Worm (Caenorhabditis elegans) whole organism, young adult: ENCODE results near the gene eas-1.

Source experiments
- F10E7.11 ChIP-seq: sonication (generic microtip); optimal IDR thresholded peaks from 2 replicates; lab custom pipeline; 2017; ENCODE audit warnings: mild to moderate bottlenecking, missing genetic modification characterization, moderate library complexity, missing compliant biosample characterization
- F55B11.4 ChIP-seq: sonication (generic microtip); optimal IDR thresholded peaks from 2 replicates; lab custom pipeline; 2016; ENCODE audit warnings: missing compliant biosample characterization, missing genetic modification characterization, borderline replicate concordance; ENCODE audit not compliant: insufficient read depth
- K11D2.4 ChIP-seq: fragments of 200-800 bp; sonication (Bioruptor generic); IDR thresholded peaks from 2 replicates; pipeline ENCODE4 v1.3.6; 2022; ENCODE audit warnings: missing genetic modification reagents, missing genetic modification characterization, missing compliant biosample characterization
- T07F8.4 ChIP-seq: sonication (generic microtip); optimal IDR thresholded peaks from 2 replicates; lab custom pipeline; 2016; ENCODE audit warnings: mild to moderate bottlenecking, missing genetic modification characterization, moderate library complexity, missing compliant biosample characterization
- Y53G8AR.9 ChIP-seq: fragments of 200-800 bp; sonication (Bioruptor generic); conservative IDR thresholded peaks from 2 replicates; pipeline ENCODE4 v1.3.6; 2022; ENCODE audit warnings: missing genetic modification reagents, missing genetic modification characterization, missing compliant biosample characterization
- Y95B8A.8 ChIP-seq: fragments of 200-800 bp; sonication (Bioruptor generic); IDR thresholded peaks from 2 replicates; pipeline ENCODE4 v1.3.6; 2022; ENCODE audit warnings: missing genetic modification reagents, missing genetic modification characterization, missing compliant biosample characterization
- akir-1 ChIP-seq: fragments of 200-800 bp; sonication (Bioruptor generic); optimal IDR thresholded peaks from 2 replicates; lab custom pipeline; 2018; ENCODE audit warnings: mild to moderate bottlenecking, missing genetic modification characterization, moderate library complexity, missing compliant biosample characterization
- ama-1 ChIP-seq, 3 experiments: fragments of 150-350 bp in 1 of 3; sonication (generic microtip) in 2 of 3; optimal IDR thresholded peaks; 2 replicates each; lab custom pipeline; 2014 to 2018; ENCODE audit warnings: missing biosample characterization in 2 of 3, missing genetic modification characterization in 2 of 3, missing genetic modification reagents in 2 of 3
- aptf-2 ChIP-seq: fragments of 200-800 bp; sonication (Bioruptor generic); conservative IDR thresholded peaks from 2 replicates; pipeline ENCODE4 v1.3.6; 2022; ENCODE audit warnings: missing genetic modification reagents, missing genetic modification characterization, missing compliant biosample characterization
- aptf-3 ChIP-seq: fragments of 200-800 bp; sonication (Bioruptor generic); IDR thresholded peaks from 2 replicates; pipeline ENCODE4 v1.3.6; 2022; ENCODE audit warnings: missing genetic modification characterization, missing compliant biosample characterization
- attf-3 ChIP-seq: fragments of 200-800 bp; sonication (Bioruptor generic); conservative IDR thresholded peaks from 2 replicates; pipeline ENCODE4 v1.3.6; 2022; ENCODE audit warnings: missing genetic modification reagents, missing genetic modification characterization, missing compliant biosample characterization
- bed-1 ChIP-seq: fragments of 200-800 bp; sonication (Bioruptor generic); IDR thresholded peaks from 2 replicates; pipeline ENCODE4 v1.3.6; 2022; ENCODE audit warnings: missing genetic modification reagents, missing genetic modification characterization, missing compliant biosample characterization
- ceh-40 ChIP-seq: fragments of 200-800 bp; sonication (Bioruptor generic); IDR thresholded peaks from 2 replicates; pipeline ENCODE4 v1.3.6; 2022; ENCODE audit warnings: missing genetic modification characterization, missing compliant biosample characterization
- ceh-58 ChIP-seq: fragments of 200-800 bp; sonication (Bioruptor generic); IDR thresholded peaks from 2 replicates; pipeline ENCODE4 v1.3.6; 2022; ENCODE audit warnings: missing genetic modification characterization, missing compliant biosample characterization
- dox-1 ChIP-seq: fragments of 200-800 bp; sonication (Bioruptor generic); IDR thresholded peaks from 2 replicates; pipeline ENCODE4 v1.3.6; 2022; ENCODE audit warnings: missing genetic modification reagents, missing genetic modification characterization, missing compliant biosample characterization
- dpl-1 ChIP-seq: fragments of 150-350 bp; optimal IDR thresholded peaks from 2 replicates; lab custom pipeline; 2014; ENCODE audit warnings: missing biosample characterization, missing genetic modification reagents, missing genetic modification characterization
- efl-1 ChIP-seq: fragments of 150-350 bp; optimal IDR thresholded peaks from 2 replicates; lab custom pipeline; 2014; ENCODE audit warnings: missing biosample characterization, missing genetic modification reagents, missing genetic modification characterization
- ekl-4 ChIP-seq: fragments of 200-800 bp; sonication (Bioruptor generic); IDR thresholded peaks from 2 replicates; pipeline ENCODE4 v1.3.6; 2022; ENCODE audit warnings: missing genetic modification reagents, missing genetic modification characterization, missing compliant biosample characterization
- gei-17 ChIP-seq: fragments of 200-800 bp; sonication (Bioruptor generic); optimal IDR thresholded peaks from 2 replicates; lab custom pipeline; 2018; ENCODE audit warnings: mild to moderate bottlenecking, missing genetic modification characterization, missing compliant biosample characterization
- him-1 ChIP-seq: sonication (generic microtip); optimal IDR thresholded peaks from 2 replicates; lab custom pipeline; 2016; ENCODE audit warnings: missing genotype, missing genetic modification reagents, missing genetic modification characterization, missing compliant biosample characterization
- hlh-12 ChIP-seq: sonication (generic microtip); optimal IDR thresholded peaks from 2 replicates; lab custom pipeline; 2016; ENCODE audit warnings: missing genetic modification characterization, missing compliant biosample characterization
- hmg-1.2 ChIP-seq: fragments of 200-800 bp; sonication (Bioruptor generic); IDR thresholded peaks from 2 replicates; pipeline ENCODE4 v1.3.6; 2022; ENCODE audit warnings: missing genetic modification reagents, missing genetic modification characterization, missing compliant biosample characterization
- hmg-20 ChIP-seq: fragments of 200-800 bp; sonication (Bioruptor generic); IDR thresholded peaks from 2 replicates; pipeline ENCODE4 v1.3.6; 2022; ENCODE audit warnings: missing genetic modification reagents, missing genetic modification characterization, missing compliant biosample characterization
- lag-1 ChIP-seq: fragments of 200-800 bp; sonication (Bioruptor generic); IDR thresholded peaks from 2 replicates; pipeline ENCODE4 v1.3.6; 2022; ENCODE audit warnings: missing genetic modification reagents, missing genetic modification characterization, missing compliant biosample characterization
- lir-1 ChIP-seq: fragments of 200-800 bp; sonication (Bioruptor generic); conservative IDR thresholded peaks from 2 replicates; pipeline ENCODE4 v1.3.6; 2022; ENCODE audit warnings: missing genetic modification reagents, missing genetic modification characterization, missing compliant biosample characterization
- lsl-1 ChIP-seq: fragments of 200-800 bp; sonication (Bioruptor generic); optimal IDR thresholded peaks from 2 replicates; lab custom pipeline; 2018; ENCODE audit warnings: mild to moderate bottlenecking, missing genetic modification characterization, moderate library complexity, missing compliant biosample characterization
- madf-6 ChIP-seq: fragments of 200-800 bp; sonication (Bioruptor generic); IDR thresholded peaks from 2 replicates; pipeline ENCODE4 v1.3.6; 2022; ENCODE audit warnings: missing genetic modification reagents, missing genetic modification characterization, missing compliant biosample characterization
- mcd-1 ChIP-seq: fragments of 200-800 bp; sonication (Bioruptor generic); IDR thresholded peaks from 2 replicates; pipeline ENCODE4 v1.3.6; 2022; ENCODE audit warnings: missing genetic modification reagents, missing genetic modification characterization, missing compliant biosample characterization
- nhr-120 ChIP-seq: fragments of 200-800 bp; sonication (Bioruptor generic); IDR thresholded peaks from 2 replicates; pipeline ENCODE4 v1.3.6; 2022; ENCODE audit warnings: missing genetic modification characterization, missing compliant biosample characterization
- pbrm-1 ChIP-seq: fragments of 200-800 bp; sonication (Bioruptor generic); IDR thresholded peaks from 2 replicates; pipeline ENCODE4 v1.3.6; 2022; ENCODE audit warnings: missing genetic modification reagents, missing genetic modification characterization, missing compliant biosample characterization
- sea-2 ChIP-seq: fragments of 200-800 bp; sonication (Bioruptor generic); IDR thresholded peaks from 2 replicates; pipeline ENCODE4 v1.3.6; 2022; ENCODE audit warnings: missing genetic modification characterization, missing compliant biosample characterization
- snpc-1.1 ChIP-seq: sonication (generic microtip); optimal IDR thresholded peaks from 2 replicates; lab custom pipeline; 2017; ENCODE audit warnings: missing genetic modification characterization, mild to moderate bottlenecking, missing compliant biosample characterization, antibody characterized with exemption, moderate library complexity, missing genotype, missing genetic modification reagents; ENCODE audit not compliant: insufficient read depth
- snpc-4 ChIP-seq, 5 experiments: fragments of 150-350 bp in 1 of 5; sonication (generic microtip) in 4 of 5; optimal IDR thresholded peaks; 2 replicates each; lab custom pipeline; 2014 to 2018; ENCODE audit warnings: missing genetic modification characterization in 5 of 5, missing biosample characterization in 3 of 5, antibody characterized with exemption in 2 of 5, mild to moderate bottlenecking in 2 of 5, missing compliant biosample characterization in 2 of 5, missing genotype in 2 of 5, moderate library complexity in 2 of 5, missing genetic modification reagents in 1 of 5
- sptf-2 ChIP-seq: fragments of 200-800 bp; sonication (Bioruptor generic); optimal IDR thresholded peaks from 2 replicates; lab custom pipeline; 2018; ENCODE audit warnings: mild to moderate bottlenecking, missing genetic modification characterization, missing compliant biosample characterization
- tlf-1 ChIP-seq: fragments of 200-800 bp; sonication (Bioruptor generic); optimal IDR thresholded peaks from 2 replicates; lab custom pipeline; 2018; ENCODE audit warnings: mild to moderate bottlenecking, missing genetic modification characterization, missing compliant biosample characterization
- unc-130 ChIP-seq: sonication (generic microtip); optimal IDR thresholded peaks from 2 replicates; lab custom pipeline; 2016; ENCODE audit warnings: missing genetic modification reagents, missing genetic modification characterization, missing compliant biosample characterization
- unc-62 ChIP-seq: fragments of 150-350 bp; optimal IDR thresholded peaks from 2 replicates; lab custom pipeline; 2014; ENCODE audit warnings: missing biosample characterization, missing genetic modification reagents, missing genetic modification characterization
- xnd-1 ChIP-seq: sonication (generic microtip); optimal IDR thresholded peaks from 2 replicates; lab custom pipeline; 2016; ENCODE audit warnings: missing genotype, missing genetic modification reagents, missing genetic modification characterization, missing compliant biosample characterization
- zfh-2 ChIP-seq: fragments of 200-800 bp; sonication (Bioruptor generic); conservative IDR thresholded peaks from 2 replicates; pipeline ENCODE4 v1.3.6; 2022; ENCODE audit warnings: missing genetic modification reagents, missing genetic modification characterization, missing compliant biosample characterization
- ztf-26 ChIP-seq: sonication (generic microtip); optimal IDR thresholded peaks from 2 replicates; lab custom pipeline; 2017; ENCODE audit warnings: missing genetic modification characterization, missing compliant biosample characterization
- ztf-3 ChIP-seq: fragments of 200-800 bp; sonication (Bioruptor generic); optimal IDR thresholded peaks from 2 replicates; lab custom pipeline; 2018; ENCODE audit warnings: mild to moderate bottlenecking, missing genetic modification characterization, missing compliant biosample characterization

eas-1 gene

ce11 chrII:4752257-4752728 is 12.1 kb downstream of the eas-1 start, which contains the start of gene F41C3.1:
Gene F41C3.1, plus strand, starts transcription at chrII:4752307.
- no peak for TF ChIP-seq hlh-12
- no peak for TF ChIP-seq lag-1
- no peak for TF ChIP-seq ceh-58
- TF ChIP-seq sptf-2 (GFP tag; lab: Kevin White, UChicago), result no peak
- TF ChIP-seq hmg-20 (GFP tag; lab: Robert Waterston, UW), result no peak
- no peak for TF ChIP-seq K11D2.4 (GFP tag; lab: Robert Waterston, UW)
- TF ChIP-seq snpc-4 (GFP tag; optimal IDR thresholded peaks at IDR 0.05; lab: Kevin White, UChicago), result no peak
- no peak for TF ChIP-seq snpc-4 (tag; optimal IDR thresholded peaks at IDR 0.05; lab: Kevin White, UChicago)
- no peak for TF ChIP-seq Y95B8A.8 (GFP tag; lab: Robert Waterston, UW)
- no peak for TF ChIP-seq ztf-26 (tag; lab: Kevin White, UChicago)
- no peak for TF ChIP-seq unc-62 (GFP tag; lab: Kevin White, UChicago)
- TF ChIP-seq bed-1 (GFP tag; lab: Robert Waterston, UW), result no peak
- TF ChIP-seq dox-1 (GFP tag; lab: Robert Waterston, UW), result no peak
- no peak for TF ChIP-seq efl-1 (GFP tag; lab: Kevin White, UChicago)
- TF ChIP-seq T07F8.4 (tag; lab: Kevin White, UChicago), result no peak
- no peak for TF ChIP-seq nhr-120 (GFP tag; lab: Robert Waterston, UW)
- no peak for TF ChIP-seq tlf-1
- no peak for TF ChIP-seq akir-1 (GFP tag; lab: Kevin White, UChicago)
- TF ChIP-seq lir-1, result no peak
- TF ChIP-seq pbrm-1 (GFP tag; lab: Robert Waterston, UW), result no peak

- TF ChIP-seq aptf-2 (GFP tag; lab: Robert Waterston, UW) (no peak), ama-1 (optimal IDR thresholded peaks at IDR 0.05; lab: Kevin White, UChicago) (no peak), ama-1 (GFP tag; optimal IDR thresholded peaks at IDR 0.05; lab: Kevin White, UChicago) (no peak), snpc-1.1 (no peak), hlh-12 (no peak), tlf-1 (no peak), madf-6 (peak; percentile 74), ekl-4 (GFP tag; lab: Robert Waterston, UW) (no peak), Y95B8A.8 (GFP tag; lab: Robert Waterston, UW) (no peak), lsl-1 (peak; percentile 2), pbrm-1 (GFP tag; lab: Robert Waterston, UW) (no peak), hmg-1.2 (GFP tag; lab: Robert Waterston, UW) (no peak), ceh-40 (GFP tag; lab: Robert Waterston, UW) (no peak), zfh-2 (GFP tag; lab: Robert Waterston, UW) (no peak), efl-1 (GFP tag; lab: Kevin White, UChicago) (peak; percentile 54), xnd-1 (peak; percentile 33)
Measured at ce11 chrII:4753133-4753532, 12.9 kb downstream of the eas-1 start, which contains the start of gene C27D9.1. Gene C27D9.1, plus strand, starts transcription at chrII:4753413.

- TF ChIP-seq F10E7.11 (tag; lab: Kevin White, UChicago) (no peak), xnd-1 (no peak), unc-62 (GFP tag; lab: Kevin White, UChicago) (no peak), him-1 (no peak), dpl-1 (GFP tag; lab: Kevin White, UChicago) (no peak), mcd-1 (no peak), lsl-1 (peak; percentile 6), Y53G8AR.9 (GFP tag; lab: Robert Waterston, UW) (no peak), sea-2 (no peak), ztf-3 (no peak), attf-3 (peak; percentile 74), aptf-3 (GFP tag; lab: Robert Waterston, UW) (no peak), gei-17 (GFP tag; lab: Kevin White, UChicago) (no peak), F55B11.4 (no peak), unc-130 (no peak)
Measured at ce11 chrII:4755654-4756053, 15.4 kb downstream of the eas-1 start.
